Fruit fly (Drosophila melanogaster): ENCODE results near the gene Eig71Ea.

- TF ChIP-seq CG17806 (tag; optimal IDR thresholded peaks at IDR 0.05) = no peak
- no peak for TF ChIP-seq D1 (tag; optimal IDR thresholded peaks at IDR 0.05)
- no peak for TF ChIP-seq EcR (GFP tag; optimal IDR thresholded peaks at IDR 0.05)
- no peak for TF ChIP-seq Ets98B (GFP tag; IDR thresholded peaks at IDR 0.05)
- TF ChIP-seq CG13204 (GFP tag; optimal IDR thresholded peaks at IDR 0.05) = no peak
Observed at dm6 chr3L:15638524-15638923, 10.9 kb downstream of the Eig71Ea start.

Measured in whole organism, pupa.